Fruit fly (Drosophila melanogaster) whole organism, embryonic: Measurements from ENCODE around the gene Mbs.

Source experiments
- Awh ChIP-seq: fragments of 200-800 bp; sonication (Bioruptor generic); IDR thresholded peaks from 2 replicates; pipeline ENCODE4, ENCODE4 v1.3.6; 2022; ENCODE audit warnings: missing biosample characterization, missing genetic modification characterization
- C15 ChIP-seq: fragments of 200-800 bp; sonication (Bioruptor generic); IDR thresholded peaks from 3 replicates; pipeline ENCODE4 v1.3.6; 2022; ENCODE audit warnings: missing biosample characterization, missing genetic modification characterization
- CG10147 ChIP-seq: fragments of 200-800 bp; sonication (Bioruptor generic); optimal IDR thresholded peaks from 2 replicates; lab custom pipeline; 2019; ENCODE audit warnings: missing biosample characterization, mild to moderate bottlenecking, missing genetic modification characterization, moderate library complexity
- CG11456 ChIP-seq: fragments of 200-800 bp; sonication (Bioruptor generic); IDR thresholded peaks from 3 replicates; pipeline ENCODE4 v1.3.6; 2022; ENCODE audit warnings: missing biosample characterization, missing genetic modification characterization
- CG12659 ChIP-seq: fragments of 200-800 bp; sonication (Bioruptor generic); optimal IDR thresholded peaks from 3 replicates; lab custom pipeline; 2017; ENCODE audit warnings: mild to moderate bottlenecking, missing biosample characterization, missing genetic modification reagents, missing genetic modification characterization
- CG14441 ChIP-seq: fragments of 200-800 bp; sonication (Bioruptor generic); IDR thresholded peaks from 2 replicates; pipeline ENCODE4 v1.3.6; 2022; ENCODE audit warnings: missing biosample characterization, missing genetic modification characterization
- CG1647 ChIP-seq: fragments of 200-800 bp; sonication (Bioruptor generic); optimal IDR thresholded peaks from 3 replicates; lab custom pipeline; 2016; ENCODE audit warnings: missing biosample characterization, missing genetic modification characterization
- CG16813 ChIP-seq: fragments of 200-800 bp; sonication (Bioruptor generic); IDR thresholded peaks from 3 replicates; pipeline ENCODE4 v1.3.6; 2022; ENCODE audit warnings: missing biosample characterization, missing genetic modification characterization; ENCODE audit not compliant: partially characterized antibody
- CG17359 ChIP-seq: fragments of 200-800 bp; sonication (Bioruptor generic); optimal IDR thresholded peaks from 3 replicates; lab custom pipeline; 2018; ENCODE audit warnings: missing biosample characterization, mild to moderate bottlenecking, missing genetic modification characterization, moderate library complexity
- CG17568 ChIP-seq: fragments of 200-800 bp; sonication (Bioruptor generic); optimal IDR thresholded peaks from 2 replicates; lab custom pipeline; 2018; ENCODE audit warnings: missing biosample characterization, mild to moderate bottlenecking, missing genetic modification characterization, moderate library complexity
- CG18476 ChIP-seq: fragments of 200-800 bp; sonication (Bioruptor generic); optimal IDR thresholded peaks from 2 replicates; lab custom pipeline; 2016; ENCODE audit warnings: missing biosample characterization, mild to moderate bottlenecking, missing genetic modification characterization
- CG2678 ChIP-seq: fragments of 200-800 bp; sonication (Bioruptor generic); optimal IDR thresholded peaks from 3 replicates; lab custom pipeline; 2019; ENCODE audit warnings: missing biosample characterization, mild to moderate bottlenecking, missing genetic modification characterization, moderate library complexity
- CG2875 ChIP-seq: fragments of 200-800 bp; sonication (Bioruptor generic); optimal IDR thresholded peaks from 2 replicates; lab custom pipeline; 2017; ENCODE audit warnings: missing biosample characterization, mild to moderate bottlenecking, missing genetic modification characterization, missing genetic modification reagents
- CG30403 ChIP-seq: fragments of 200-800 bp; sonication (Bioruptor generic); optimal IDR thresholded peaks from 3 replicates; lab custom pipeline; 2016; ENCODE audit warnings: missing biosample characterization, missing genetic modification characterization
- CG31224 ChIP-seq: fragments of 200-800 bp; sonication (Bioruptor generic); IDR thresholded peaks from 2 replicates; pipeline ENCODE4 v1.3.6; 2022; ENCODE audit warnings: missing biosample characterization, missing genetic modification characterization
- CG4707 ChIP-seq: fragments of 200-800 bp; sonication (Bioruptor generic); optimal IDR thresholded peaks from 2 replicates; lab custom pipeline; 2018; ENCODE audit warnings: missing biosample characterization, mild to moderate bottlenecking, missing genetic modification characterization, moderate library complexity
- CG5953 ChIP-seq: fragments of 200-800 bp; sonication (Bioruptor generic); IDR thresholded peaks from 2 replicates; pipeline ENCODE4 v1.3.6; 2022; ENCODE audit warnings: missing biosample characterization, missing genetic modification characterization
- CG6654 ChIP-seq: fragments of 200-800 bp; sonication (Bioruptor generic); optimal IDR thresholded peaks from 2 replicates; lab custom pipeline; 2017; ENCODE audit warnings: missing biosample characterization, mild to moderate bottlenecking, missing genetic modification characterization
- CG9932 ChIP-seq: fragments of 200-800 bp; sonication (Bioruptor generic); IDR thresholded peaks from 2 replicates; pipeline ENCODE4 v1.3.6; 2022; ENCODE audit warnings: missing biosample characterization, missing genetic modification characterization
- CkIIα-i1 ChIP-seq: fragments of 200-800 bp; sonication (Bioruptor generic); IDR thresholded peaks from 2 replicates; pipeline ENCODE4 v1.3.6; 2022; ENCODE audit warnings: missing biosample characterization, missing genetic modification characterization
- CoRest ChIP-seq: fragments of 200-800 bp; sonication (Bioruptor generic); optimal IDR thresholded peaks from 3 replicates; lab custom pipeline; 2018; ENCODE audit warnings: missing biosample characterization, mild to moderate bottlenecking, missing genetic modification characterization, moderate library complexity
- Doc3 ChIP-seq: fragments of 200-800 bp; sonication (Bioruptor generic); IDR thresholded peaks from 3 replicates; pipeline ENCODE4 v1.3.6; 2022; ENCODE audit warnings: missing biosample characterization, missing genetic modification characterization; ENCODE audit not compliant: partially characterized antibody
- Dp ChIP-seq: fragments of 200-800 bp; sonication (Bioruptor generic); optimal IDR thresholded peaks from 2 replicates; lab custom pipeline; 2018; ENCODE audit warnings: missing biosample characterization, mild to moderate bottlenecking, missing genetic modification characterization, moderate library complexity
- Mrtf ChIP-seq: fragments of 200-800 bp; sonication (Bioruptor generic); IDR thresholded peaks from 3 replicates; pipeline ENCODE4 v1.3.6; 2022; ENCODE audit warnings: missing biosample characterization, missing genetic modification characterization
- NC2α ChIP-seq: fragments of 200-800 bp; sonication (Bioruptor generic); optimal IDR thresholded peaks from 2 replicates; lab custom pipeline; 2016; ENCODE audit warnings: missing biosample characterization, missing genetic modification characterization
- Side ChIP-seq: fragments of 200-800 bp; sonication (Bioruptor generic); optimal IDR thresholded peaks from 2 replicates; lab custom pipeline; 2016; ENCODE audit warnings: missing biosample characterization, missing genetic modification characterization
- TFAM ChIP-seq: fragments of 200-800 bp; sonication (Bioruptor generic); optimal IDR thresholded peaks from 2 replicates; lab custom pipeline; 2017; ENCODE audit warnings: missing biosample characterization, missing genetic modification characterization, inconsistent platforms
- amos ChIP-seq: fragments of 200-800 bp; sonication (Bioruptor generic); IDR thresholded peaks from 2 replicates; pipeline ENCODE4 v1.3.6; 2022; ENCODE audit warnings: missing biosample characterization, missing genetic modification characterization; ENCODE audit not compliant: partially characterized antibody
- cas ChIP-seq: fragments of 200-800 bp; sonication (Bioruptor generic); IDR thresholded peaks from 2 replicates; pipeline ENCODE4 v1.3.6; 2022; ENCODE audit warnings: missing biosample characterization, missing genetic modification characterization
- crp ChIP-seq, 2 experiments: fragments of 200-800 bp; sonication (Bioruptor generic); optimal IDR thresholded peaks; 2 replicates in 1 of 2; 3 replicates in 1 of 2; lab custom pipeline; 2017; ENCODE audit warnings: missing biosample characterization in 2 of 2, missing genetic modification characterization in 2 of 2, mild to moderate bottlenecking in 1 of 2, moderate library complexity in 1 of 2
- gce ChIP-seq: fragments of 200-800 bp; sonication (Bioruptor generic); IDR thresholded peaks from 3 replicates; pipeline ENCODE4 v1.3.6; 2022; ENCODE audit warnings: missing biosample characterization, missing genetic modification characterization
- grau ChIP-seq: fragments of 200-800 bp; optimal IDR thresholded peaks from 3 replicates; lab custom pipeline; 2019; ENCODE audit warnings: missing biosample characterization, mild to moderate bottlenecking, missing genetic modification characterization, moderate library complexity
- hbn ChIP-seq: fragments of 200-800 bp; sonication (Bioruptor generic); IDR thresholded peaks from 2 replicates; pipeline ENCODE4 v1.3.6; 2022; ENCODE audit warnings: missing biosample characterization, missing genetic modification characterization; ENCODE audit not compliant: partially characterized antibody
- lola ChIP-seq, 3 experiments: fragments of >200 bp in 2 of 3; fragments of 200-800 bp in 1 of 3; sonication (Bioruptor generic) in 1 of 3; optimal IDR thresholded peaks; 2 replicates each; lab custom pipeline; 2017 to 2019; ENCODE audit warnings: missing biosample characterization in 3 of 3, missing genetic modification characterization in 3 of 3, mild to moderate bottlenecking in 1 of 3, moderate library complexity in 1 of 3
- luna ChIP-seq: fragments of 200-800 bp; sonication (Bioruptor generic); optimal IDR thresholded peaks from 2 replicates; lab custom pipeline; 2016; ENCODE audit warnings: missing biosample characterization, missing genetic modification characterization
- pho ChIP-seq: fragments of 200-800 bp; sonication (Bioruptor generic); optimal IDR thresholded peaks from 2 replicates; lab custom pipeline; 2016; ENCODE audit warnings: missing biosample characterization, missing genetic modification characterization
- ro ChIP-seq: fragments of 200-800 bp; sonication (Bioruptor generic); IDR thresholded peaks from 2 replicates; pipeline ENCODE4 v1.3.6; 2022; ENCODE audit warnings: missing biosample characterization, missing genetic modification characterization
- run ChIP-seq: fragments of 200-800 bp; sonication (Bioruptor generic); optimal IDR thresholded peaks from 3 replicates; lab custom pipeline; 2018; ENCODE audit warnings: missing biosample characterization, mild to moderate bottlenecking, missing genetic modification characterization
- sens ChIP-seq: fragments of 200-800 bp; sonication (Bioruptor generic); peaks from one replicate; lab custom pipeline; 2016; ENCODE audit warnings: missing biosample characterization, missing genetic modification characterization
- seq ChIP-seq: fragments of 200-800 bp; sonication (Bioruptor generic); IDR thresholded peaks from 2 replicates; pipeline ENCODE4 v1.3.6; 2022; ENCODE audit warnings: missing biosample characterization, missing genetic modification characterization
- slbo ChIP-seq: fragments of 200-800 bp; sonication (Bioruptor generic); IDR thresholded peaks from 2 replicates; pipeline ENCODE4 v1.3.6; 2022; ENCODE audit warnings: missing biosample characterization, missing genetic modification characterization
- slou ChIP-seq: fragments of 200-800 bp; sonication (Bioruptor generic); optimal IDR thresholded peaks from 3 replicates; lab custom pipeline; 2016; ENCODE audit warnings: missing biosample characterization, missing genetic modification characterization
- sna ChIP-seq: fragments of 200-800 bp; sonication (Bioruptor generic); IDR thresholded peaks from 2 replicates; pipeline ENCODE4 v1.3.6; 2022; ENCODE audit warnings: missing biosample characterization, missing genetic modification characterization; ENCODE audit not compliant: partially characterized antibody
- tin ChIP-seq: fragments of 200-800 bp; sonication (Bioruptor generic); optimal IDR thresholded peaks from 3 replicates; lab custom pipeline; 2016; ENCODE audit warnings: missing biosample characterization, missing genetic modification characterization
- trem ChIP-seq: fragments of 200-800 bp; optimal IDR thresholded peaks from 3 replicates; lab custom pipeline; 2019; ENCODE audit warnings: missing biosample characterization, mild to moderate bottlenecking, missing genetic modification characterization, moderate library complexity
- trh ChIP-seq: fragments of 200-800 bp; sonication (Bioruptor generic); optimal IDR thresholded peaks from 2 replicates; lab custom pipeline; 2016; ENCODE audit warnings: missing biosample characterization, missing genetic modification characterization
- unpg ChIP-seq: fragments of 200-800 bp; sonication (Bioruptor generic); optimal IDR thresholded peaks from 3 replicates; lab custom pipeline; 2018; ENCODE audit warnings: missing biosample characterization, mild to moderate bottlenecking, missing genetic modification characterization, moderate library complexity
- zen2 ChIP-seq: fragments of 200-800 bp; sonication (Bioruptor generic); IDR thresholded peaks from 3 replicates; pipeline ENCODE4 v1.3.6; 2022; ENCODE audit warnings: missing biosample characterization, missing genetic modification characterization; ENCODE audit not compliant: partially characterized antibody

Mbs gene

DNA sequence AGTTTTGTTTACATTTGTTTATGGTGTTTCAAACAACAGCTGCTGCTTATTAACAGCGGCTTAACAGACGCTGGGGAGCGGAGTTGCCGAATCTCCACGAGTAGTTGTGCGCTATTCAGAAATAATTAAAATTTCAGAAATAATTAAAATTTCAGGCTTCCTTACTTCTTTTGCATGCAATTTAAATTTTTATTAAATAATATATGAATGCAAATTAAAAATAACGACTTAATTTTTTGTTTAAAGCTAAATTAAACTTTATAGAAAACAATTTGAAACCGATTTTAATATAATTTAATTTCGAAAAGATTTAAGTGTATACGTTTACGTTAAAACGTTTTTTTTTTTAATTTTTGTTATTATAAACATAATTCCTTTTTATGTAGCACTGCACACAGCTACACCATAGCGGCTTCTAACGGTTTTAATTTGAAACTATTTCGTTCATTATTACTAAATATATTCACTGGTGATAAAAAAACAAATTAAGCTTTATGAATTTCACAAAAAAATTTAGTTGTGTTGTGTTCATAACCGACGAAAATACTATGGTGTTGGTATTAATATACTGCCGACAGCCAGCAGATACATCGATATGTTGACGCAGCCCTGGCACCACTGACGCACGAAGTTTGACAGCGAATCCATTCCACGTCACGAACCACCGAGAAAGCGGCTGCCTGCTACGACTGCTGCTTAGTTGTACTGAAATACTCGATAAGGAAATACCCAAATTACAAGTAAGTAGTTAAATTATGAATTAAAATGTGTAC is 77.4 kb downstream of the Mbs start, which contains the start of gene SsRbeta (continued):
- TF ChIP-seq trem (tag; lab: Kevin White, UChicago) = peak; percentile 43
- peak; percentile 4 for TF ChIP-seq CG2875
- peak in 1 of 3 experiments; percentile 32 for TF ChIP-seq lola (GFP tag; optimal IDR thresholded peaks at IDR 0.05; lab: Kevin White, UChicago)
- TF ChIP-seq CG14441 (GFP tag; lab: Robert Waterston, UW) = peak; percentile 43
- no peak; the same call in 2 of the 3 replicates for TF ChIP-seq gce (GFP tag; lab: Robert Waterston, UW)
- TF ChIP-seq CG10147 = no peak
- peak in 1 of 2 experiments; percentile 49 for TF ChIP-seq crp (GFP tag; optimal IDR thresholded peaks at IDR 0.05; lab: Kevin White, UChicago)
- peak; percentile 82 for TF ChIP-seq slbo
- TF ChIP-seq CG31224 (GFP tag; lab: Robert Waterston, UW) = 0 out of 2 replicates have a peak, but pooled peaks have one; percentile 48
- no peak for TF ChIP-seq Side (GFP tag; lab: Kevin White, UChicago)
- no peak for TF ChIP-seq grau (tag; lab: Kevin White, UChicago)
- no peak for TF ChIP-seq CG1647 (GFP tag; lab: Kevin White, UChicago)
- no peak for TF ChIP-seq C15
- peak; percentile 26 for TF ChIP-seq tin
- peak; percentile 25 for TF ChIP-seq Dp (GFP tag; lab: Kevin White, UChicago)
- TF ChIP-seq TFAM (GFP tag; lab: Kevin White, UChicago) = no peak
- TF ChIP-seq sna (GFP tag; lab: Robert Waterston, UW) = peak; percentile 51
- TF ChIP-seq CG4707 = peak; percentile 41
- TF ChIP-seq hbn = peak; percentile 61
- no peak for TF ChIP-seq CkIIα-i1 (GFP tag; lab: Robert Waterston, UW)
- TF ChIP-seq pho (GFP tag; lab: Kevin White, UChicago) = no peak
- peak; percentile 36 for TF ChIP-seq unpg
- peak; percentile 88; the same call in 1 of the 2 replicates for TF ChIP-seq amos (GFP tag; lab: Robert Waterston, UW)
- peak; percentile 76 for TF ChIP-seq Awh
- TF ChIP-seq CG6654 (GFP tag; lab: Kevin White, UChicago) = no peak
- TF ChIP-seq luna (GFP tag; lab: Kevin White, UChicago) = no peak
- TF ChIP-seq CG18476 (GFP tag; lab: Kevin White, UChicago) = no peak
- no peak for TF ChIP-seq CG17568 (GFP tag; lab: Kevin White, UChicago)
- no peak; the same call in 1 of the 2 replicates for TF ChIP-seq CG5953 (GFP tag; lab: Robert Waterston, UW)
- no peak for TF ChIP-seq trh (GFP tag; lab: Kevin White, UChicago)
- TF ChIP-seq Doc3 (GFP tag; lab: Robert Waterston, UW) = peak; percentile 69; the same call in 2 of the 3 replicates
- TF ChIP-seq CG2678 (tag; lab: Kevin White, UChicago) = peak; percentile 31
- TF ChIP-seq CG11456 (GFP tag; lab: Robert Waterston, UW) = peak; percentile 64
- TF ChIP-seq cas = no peak
- TF ChIP-seq zen2 (GFP tag; lab: Robert Waterston, UW) = no peak; the same call in 2 of the 3 replicates
- TF ChIP-seq NC2α (GFP tag; lab: Kevin White, UChicago) = no peak
- peak; percentile 46 for TF ChIP-seq CoRest (tag; lab: Kevin White, UChicago)
- peak; percentile 55 for TF ChIP-seq CG30403 (GFP tag; lab: Kevin White, UChicago)
- TF ChIP-seq slou (GFP tag; lab: Kevin White, UChicago) = no peak
- peak; percentile 50; the same call in 1 of the 3 replicates for TF ChIP-seq Mrtf
- TF ChIP-seq seq (GFP tag; lab: Robert Waterston, UW) = no peak
- peak; percentile 76 for TF ChIP-seq CG9932
- peak; percentile 19 for TF ChIP-seq CG12659 (GFP tag; lab: Kevin White, UChicago)
- no peak for TF ChIP-seq ro (GFP tag; lab: Robert Waterston, UW)
- TF ChIP-seq CG17359 = no peak
- peak; percentile 69 for TF ChIP-seq CG16813 (GFP tag; lab: Robert Waterston, UW)
- TF ChIP-seq sens (GFP tag; lab: Kevin White, UChicago) = peak; percentile 45
- TF ChIP-seq run (tag; lab: Kevin White, UChicago) = no peak
